Fruit fly (Drosophila melanogaster): ENCODE data around the gene CG3618.

Gene CG3618

dm6 chr3L:20800208-20800607 is 15.7 kb downstream of the CG3618 start, which contains the start of gene Spc105R (continued):
- TF ChIP-seq CG4360 (GFP tag; IDR thresholded peaks at IDR 0.05) (no peak), tna (GFP tag; IDR thresholded peaks at IDR 0.05; ENCODE audit: partially characterized antibody) (no peak), CG32772 (GFP tag; IDR thresholded peaks at IDR 0.05) (no peak), ash1 (GFP tag; optimal IDR thresholded peaks at IDR 0.05) (no peak), CG10959 (GFP tag; IDR thresholded peaks at IDR 0.05) (no peak), CG9817 (tag; optimal IDR thresholded peaks at IDR 0.05) (no peak), CG12299 (tag; optimal IDR thresholded peaks at IDR 0.05) (no peak), CG13123 (GFP tag; optimal IDR thresholded peaks at IDR 0.05) (no peak), Spps (tag; optimal IDR thresholded peaks at IDR 0.05) (no peak), NfI (GFP tag; optimal IDR thresholded peaks at IDR 0.05) (no peak)

dm6 chr3L:20798325-20798846 is 17.5 kb downstream of the CG3618 start, which contains the start of the genes CG3698 and tzn:
Gene CG3698, minus strand, starts transcription at chr3L:20798375.
Gene tzn, plus strand, starts transcription at chr3L:20798645.
- TF ChIP-seq pfk (GFP tag; optimal IDR thresholded peaks at IDR 0.05) = peak; percentile 82
- TF ChIP-seq CG10959 (GFP tag; IDR thresholded peaks at IDR 0.05) = peak; percentile 88
- TF ChIP-seq so (GFP tag; IDR thresholded peaks at IDR 0.05) = peak; percentile 89; the same call in 2 of the 3 replicates
- TF ChIP-seq sug (tag; optimal IDR thresholded peaks at IDR 0.05) = peak; percentile 87
- peak; percentile 82 for TF ChIP-seq eyg (GFP tag; optimal IDR thresholded peaks at IDR 0.05)
- TF ChIP-seq CG1233 (GFP tag; optimal IDR thresholded peaks at IDR 0.05) = peak; percentile 97
- TF ChIP-seq Nf-YC (tag; optimal IDR thresholded peaks at IDR 0.05) = peak; percentile 69
- peak; percentile 93 for TF ChIP-seq CG17359 (tag; optimal IDR thresholded peaks at IDR 0.05)
- no peak for TF ChIP-seq cg (GFP tag; optimal IDR thresholded peaks at IDR 0.05)
- TF ChIP-seq Elba2 (GFP tag; optimal IDR thresholded peaks at IDR 0.05) = peak; percentile 57
- TF ChIP-seq az2 (GFP tag; optimal IDR thresholded peaks at IDR 0.05) = peak; percentile 88
- peak; percentile 99 for TF ChIP-seq Med (GFP tag)
- TF ChIP-seq CG8478 (optimal IDR thresholded peaks at IDR 0.05) = no peak
- peak; percentile 43 for TF ChIP-seq luna (GFP tag; optimal IDR thresholded peaks at IDR 0.05)
- TF ChIP-seq seq (GFP tag; IDR thresholded peaks at IDR 0.05) = peak; percentile 81; the same call in 1 of the 2 replicates
- no peak for TF ChIP-seq Hr78 (GFP tag; optimal IDR thresholded peaks at IDR 0.05)
- no peak for TF ChIP-seq Dip2 (GFP tag; IDR thresholded peaks at IDR 0.05)
- peak; percentile 82 for TF ChIP-seq Bteb2 (GFP tag; optimal IDR thresholded peaks at IDR 0.05)
- TF ChIP-seq CG5245 (GFP tag; optimal IDR thresholded peaks at IDR 0.05) = peak; percentile 88
- TF ChIP-seq ase (GFP tag; IDR thresholded peaks at IDR 0.05) = peak; percentile 95
- TF ChIP-seq CG17802 (tag; optimal IDR thresholded peaks at IDR 0.05) = peak; percentile 90
- TF ChIP-seq CG4282 (GFP tag; optimal IDR thresholded peaks at IDR 0.05) = peak; percentile 38
- peak; percentile 87 for TF ChIP-seq wdn (GFP tag; IDR thresholded peaks at IDR 0.05)
- peak; percentile 55; the same call in 1 of the 3 replicates for TF ChIP-seq z (GFP tag; IDR thresholded peaks at IDR 0.05)
- peak; percentile 91 for TF ChIP-seq stwl (tag; optimal IDR thresholded peaks at IDR 0.05)
- no peak for TF ChIP-seq cwo (GFP tag; optimal IDR thresholded peaks at IDR 0.05)
- no peak for TF ChIP-seq CG2678 (tag; optimal IDR thresholded peaks at IDR 0.05)
- TF ChIP-seq HmgD (GFP tag; optimal IDR thresholded peaks at IDR 0.05) = peak; percentile 66
- peak in 1 of 2 experiments; percentile 61 for TF ChIP-seq tll (GFP tag; optimal IDR thresholded peaks at IDR 0.05)
- peak; percentile 88 for TF ChIP-seq CG4730 (GFP tag; IDR thresholded peaks at IDR 0.05)
- peak; percentile 82 for TF ChIP-seq CG10462 (GFP tag; optimal IDR thresholded peaks at IDR 0.05)
- no peak for TF ChIP-seq nom (GFP tag; optimal IDR thresholded peaks at IDR 0.05)
- TF ChIP-seq CG17186 (GFP tag; optimal IDR thresholded peaks at IDR 0.05) = peak; percentile 85
- peak; percentile 87 for TF ChIP-seq B-H1 (GFP tag; IDR thresholded peaks at IDR 0.05)
- peak in 1 of 2 experiments; percentile 66 for TF ChIP-seq crp (GFP tag; optimal IDR thresholded peaks at IDR 0.05)
- TF ChIP-seq sqz (GFP tag; optimal IDR thresholded peaks at IDR 0.05) = no peak
- TF ChIP-seq CG6689 (GFP tag; IDR thresholded peaks at IDR 0.05) = peak; percentile 85
- peak; percentile 47; the same call in 1 of the 2 replicates for TF ChIP-seq Drgx (GFP tag; IDR thresholded peaks at IDR 0.05)
- TF ChIP-seq CG9817 (tag; optimal IDR thresholded peaks at IDR 0.05) = peak; percentile 96
- peak; percentile 87 for TF ChIP-seq CG1024 (GFP tag; IDR thresholded peaks at IDR 0.05)
- TF ChIP-seq sr (GFP tag; IDR thresholded peaks at IDR 0.05) = peak; percentile 88

Data from whole organism, embryonic.